Fruit fly (Drosophila melanogaster): Measurements from ENCODE around the gene CG3407.
A peak's percentile ranks its signal among the peaks of the same experiment; 100 is the strongest.

The CG3407 gene

dm6 chr2L:3813255-3813875, at the start of gene CG3407 (continued):
- TF ChIP-seq CG14050 (GFP tag; IDR thresholded peaks at IDR 0.05) (no peak), H15 (GFP tag; IDR thresholded peaks at IDR 0.05) (0 out of 3 replicates have a peak, but pooled peaks have one; percentile 19), CG14014 (GFP tag; IDR thresholded peaks at IDR 0.05) (no peak), Gug (GFP tag; IDR thresholded peaks at IDR 0.05) (no peak; the same call in 3 of the 4 replicates), peb (GFP tag; IDR thresholded peaks at IDR 0.05) (no peak), CrebB (tag; optimal IDR thresholded peaks at IDR 0.05) (no peak), CG15514 (GFP tag; optimal IDR thresholded peaks at IDR 0.05) (peak; percentile 49), pb (GFP tag; optimal IDR thresholded peaks at IDR 0.05) (no peak), CG17328 (GFP tag; IDR thresholded peaks at IDR 0.05) (no peak), ato (GFP tag; IDR thresholded peaks at IDR 0.05; ENCODE audit: partially characterized antibody) (peak; percentile 58), CG11504 (tag; optimal IDR thresholded peaks at IDR 0.05) (no peak), Dll (GFP tag; IDR thresholded peaks at IDR 0.05; ENCODE audit: partially characterized antibody) (peak; percentile 77), CG32532 (GFP tag; IDR thresholded peaks at IDR 0.05) (0 out of 2 replicates have a peak, but pooled peaks have one; percentile 36), CG16863 (GFP tag; optimal IDR thresholded peaks at IDR 0.05) (no peak), sc (optimal IDR thresholded peaks at IDR 0.05) (no peak), sc (GFP tag; optimal IDR thresholded peaks at IDR 0.05) (no peak), gcm (GFP tag; optimal IDR thresholded peaks at IDR 0.05) (no peak), Lpt (GFP tag; optimal IDR thresholded peaks at IDR 0.05) (no peak), knrl (GFP tag; IDR thresholded peaks at IDR 0.05; ENCODE audit: partially characterized antibody) (peak; percentile 72), CG16813 (GFP tag; IDR thresholded peaks at IDR 0.05; ENCODE audit: partially characterized antibody) (peak; percentile 60), CG12299 (tag; optimal IDR thresholded peaks at IDR 0.05) (no peak), Lhr (GFP tag; optimal IDR thresholded peaks at IDR 0.05) (peak; percentile 81), gfzf (GFP tag; optimal IDR thresholded peaks at IDR 0.05) (peak; percentile 29), HLHmδ (GFP tag; optimal IDR thresholded peaks at IDR 0.05) (no peak), so (GFP tag; IDR thresholded peaks at IDR 0.05) (no peak), gem (tag; optimal IDR thresholded peaks at IDR 0.05) (peak; percentile 36), HLH3B (GFP tag; IDR thresholded peaks at IDR 0.05) (peak; percentile 36; the same call in 1 of the 2 replicates), rib (GFP tag; IDR thresholded peaks at IDR 0.05) (no peak), Hr51 (GFP tag; optimal IDR thresholded peaks at IDR 0.05) (peak in 1 of 2 experiments; percentile 43), repo (GFP tag; optimal IDR thresholded peaks at IDR 0.05) (no peak), slou (GFP tag; optimal IDR thresholded peaks at IDR 0.05) (no peak), CG11085 (GFP tag; IDR thresholded peaks at IDR 0.05) (no peak), da (GFP tag; optimal IDR thresholded peaks at IDR 0.05) (no peak), ftz-f1 (GFP tag; optimal IDR thresholded peaks at IDR 0.05) (peak; percentile 51), lab (GFP tag; optimal IDR thresholded peaks at IDR 0.05) (no peak), vfl (GFP tag; optimal IDR thresholded peaks at IDR 0.05) (peak; percentile 76), Dip3 (GFP tag; optimal IDR thresholded peaks at IDR 0.05) (peak; percentile 52), Myb (GFP tag; optimal IDR thresholded peaks at IDR 0.05) (peak; percentile 75), E2f1 (GFP tag; IDR thresholded peaks at IDR 0.05) (no peak), Atf3 (GFP tag; optimal IDR thresholded peaks at IDR 0.05) (no peak), CG3065 (GFP tag; optimal IDR thresholded peaks at IDR 0.05) (no peak), caup (GFP tag; optimal IDR thresholded peaks at IDR 0.05; ENCODE audit: severe bottlenecking) (no peak), chm (GFP tag; IDR thresholded peaks at IDR 0.05) (no peak; the same call in none of the 2 replicates), sens-2 (GFP tag; IDR thresholded peaks at IDR 0.05) (no peak), ase (GFP tag; IDR thresholded peaks at IDR 0.05) (no peak), Elba2 (GFP tag; optimal IDR thresholded peaks at IDR 0.05) (peak; percentile 1), CG7839 (tag; optimal IDR thresholded peaks at IDR 0.05) (no peak), unpg (GFP tag; optimal IDR thresholded peaks at IDR 0.05) (no peak), pum (GFP tag; optimal IDR thresholded peaks at IDR 0.05) (peak; percentile 30), sna (GFP tag; IDR thresholded peaks at IDR 0.05; ENCODE audit: partially characterized antibody) (peak; percentile 70)

Measured in whole organism, embryonic.